Worm (Caenorhabditis elegans) whole organism, L3 larva: ENCODE data around the gene ttr-15.

ENCODE experiments used
- aly-2 ChIP-seq: fragments of 150-350 bp; optimal IDR thresholded peaks from 2 replicates; lab custom pipeline; 2014; ENCODE audit warnings: missing biosample characterization, missing genetic modification characterization
- ceh-16 ChIP-seq: sonication (generic microtip); optimal IDR thresholded peaks from 2 replicates; lab custom pipeline; 2017; ENCODE audit warnings: missing biosample characterization, missing genetic modification characterization
- elt-1 ChIP-seq: fragments of 150-350 bp; optimal IDR thresholded peaks from 2 replicates; lab custom pipeline; 2014; ENCODE audit warnings: missing biosample characterization, missing genetic modification characterization
- hmg-11 ChIP-seq: sonication (generic microtip); optimal IDR thresholded peaks from 2 replicates; lab custom pipeline; 2016; ENCODE audit warnings: missing genetic modification characterization, missing compliant biosample characterization

Gene ttr-15

DNA sequence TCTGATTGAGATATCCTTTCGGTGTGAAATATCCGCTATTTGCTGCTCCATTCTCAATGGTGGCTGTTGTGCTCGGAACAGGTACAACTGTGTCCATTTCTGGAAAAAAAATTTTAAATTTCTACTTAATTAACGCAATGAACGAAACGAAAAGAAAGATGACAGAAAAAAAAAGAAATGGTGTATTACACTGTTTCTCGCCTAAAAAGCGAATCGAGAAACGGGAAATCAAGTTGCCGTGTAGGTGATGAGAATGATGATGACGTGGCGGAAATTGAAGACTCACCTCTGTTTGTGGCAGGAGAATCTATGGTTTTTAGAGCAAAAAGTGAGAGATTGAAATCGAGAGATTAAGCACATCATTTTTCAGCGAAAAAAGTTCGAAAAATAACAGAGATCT lies 48.8 kb downstream of the ttr-15 start, which contains the start of gene C38H2.3:
Gene C38H2.3 (minus strand): TSS at position 101 of the 400 bp plus-strand sequence.
- TF ChIP-seq elt-1 (tag; lab: Kevin White, UChicago) (peak; percentile 25), ceh-16 (no peak), aly-2 (no peak), hmg-11 (tag; lab: Kevin White, UChicago) (no peak)
